Worm (Caenorhabditis elegans) whole organism, late embryonic: ENCODE results near the gene Y39B6A.69.

Experiments used
- C38D4.7 ChIP-seq: fragments of 200-800 bp; sonication (Bioruptor generic); optimal IDR thresholded peaks from 2 replicates; lab custom pipeline; 2018; ENCODE audit warnings: mild to moderate bottlenecking, missing genetic modification characterization, moderate library complexity, missing compliant biosample characterization
- F13H6.1 ChIP-seq: sonication (generic microtip); optimal IDR thresholded peaks from 2 replicates; lab custom pipeline; 2016; ENCODE audit warnings: missing genetic modification characterization, missing compliant biosample characterization
- T23F11.4 ChIP-seq: fragments of 200-800 bp; sonication (Bioruptor generic); optimal IDR thresholded peaks from 2 replicates; lab custom pipeline; 2018; ENCODE audit warnings: mild to moderate bottlenecking, missing genetic modification characterization, missing compliant biosample characterization
- ahr-1 ChIP-seq: sonication (generic microtip); optimal IDR thresholded peaks from 2 replicates; lab custom pipeline; 2016; ENCODE audit warnings: missing genetic modification characterization, missing compliant biosample characterization
- ama-1 ChIP-seq: fragments of 150-350 bp; optimal IDR thresholded peaks from 2 replicates; lab custom pipeline; 2014
- ceh-24 ChIP-seq: sonication (generic microtip); optimal IDR thresholded peaks from 2 replicates; lab custom pipeline; 2016; ENCODE audit warnings: mild to moderate bottlenecking, missing genetic modification characterization, missing compliant biosample characterization
- ceh-31 ChIP-seq: sonication (generic microtip); optimal IDR thresholded peaks from 2 replicates; lab custom pipeline; 2016; ENCODE audit warnings: missing genetic modification characterization, missing compliant biosample characterization
- ceh-45 ChIP-seq: fragments of 200-800 bp; sonication (Bioruptor generic); IDR thresholded peaks from 2 replicates; pipeline ENCODE4 v1.3.6; 2022; ENCODE audit warnings: missing genetic modification reagents, missing genetic modification characterization, missing compliant biosample characterization
- ceh-48 ChIP-seq: sonication (generic microtip); optimal IDR thresholded peaks from 2 replicates; lab custom pipeline; 2016; ENCODE audit warnings: missing genetic modification characterization, inconsistent platforms, missing compliant biosample characterization
- ceh-6 ChIP-seq: fragments of 200-800 bp; sonication (Bioruptor generic); optimal IDR thresholded peaks from 2 replicates; lab custom pipeline; 2018; ENCODE audit warnings: mild to moderate bottlenecking, missing genetic modification characterization, missing compliant biosample characterization
- che-1 ChIP-seq: sonication (generic microtip); optimal IDR thresholded peaks from 2 replicates; lab custom pipeline; 2016; ENCODE audit warnings: mild to moderate bottlenecking, missing genetic modification characterization, missing compliant biosample characterization
- dmd-4 ChIP-seq: sonication (generic microtip); optimal IDR thresholded peaks from 2 replicates; lab custom pipeline; 2016; ENCODE audit warnings: borderline replicate concordance, missing genetic modification characterization, missing compliant biosample characterization
- dve-1 ChIP-seq: sonication (generic microtip); optimal IDR thresholded peaks from 2 replicates; lab custom pipeline; 2017; ENCODE audit warnings: antibody characterized with exemption, mild to moderate bottlenecking, missing genetic modification characterization, missing compliant biosample characterization
- elt-4 ChIP-seq: sonication (generic microtip); optimal IDR thresholded peaks from 2 replicates; lab custom pipeline; 2016; ENCODE audit warnings: missing genetic modification characterization, missing compliant biosample characterization
- ets-4 ChIP-seq: sonication (generic microtip); optimal IDR thresholded peaks from 2 replicates; lab custom pipeline; 2016; ENCODE audit warnings: missing genetic modification characterization, missing compliant biosample characterization
- fkh-6 ChIP-seq: sonication (generic microtip); optimal IDR thresholded peaks from 2 replicates; lab custom pipeline; 2016; ENCODE audit warnings: missing genetic modification characterization, missing compliant biosample characterization
- gmeb-2 ChIP-seq: sonication (generic microtip); optimal IDR thresholded peaks from 2 replicates; lab custom pipeline; 2016; ENCODE audit warnings: missing genetic modification characterization, inconsistent platforms, missing compliant biosample characterization
- hlh-13 ChIP-seq: fragments of 200-800 bp; sonication (Bioruptor generic); optimal IDR thresholded peaks from 2 replicates; lab custom pipeline; 2018; ENCODE audit warnings: mild to moderate bottlenecking, missing genetic modification characterization, missing compliant biosample characterization
- hlh-30 ChIP-seq: sonication (generic microtip); optimal IDR thresholded peaks from 2 replicates; lab custom pipeline; 2017; ENCODE audit warnings: antibody characterized with exemption, missing genetic modification characterization, missing compliant biosample characterization; ENCODE audit not compliant: insufficient read depth
- hlh-6 ChIP-seq: sonication (generic microtip); optimal IDR thresholded peaks from 2 replicates; lab custom pipeline; 2016; ENCODE audit warnings: missing genotype, missing genetic modification characterization, missing compliant biosample characterization
- hlh-8 ChIP-seq: sonication (generic microtip); optimal IDR thresholded peaks from 2 replicates; lab custom pipeline; 2016; ENCODE audit warnings: missing genotype, missing genetic modification characterization, missing compliant biosample characterization
- lim-6 ChIP-seq: sonication (generic microtip); optimal IDR thresholded peaks from 2 replicates; lab custom pipeline; 2016; ENCODE audit warnings: missing genetic modification characterization, missing compliant biosample characterization
- lin-11 ChIP-seq: fragments of 200-800 bp; sonication (Bioruptor generic); optimal IDR thresholded peaks from 2 replicates; lab custom pipeline; 2018; ENCODE audit warnings: mild to moderate bottlenecking, missing genetic modification characterization, missing compliant biosample characterization
- mec-3 ChIP-seq: sonication (generic microtip); optimal IDR thresholded peaks from 2 replicates; lab custom pipeline; 2016; ENCODE audit warnings: borderline replicate concordance, missing genetic modification characterization, missing compliant biosample characterization
- nhr-232 ChIP-seq: sonication (generic microtip); optimal IDR thresholded peaks from 2 replicates; lab custom pipeline; 2016; ENCODE audit warnings: missing genetic modification characterization, missing compliant biosample characterization
- npax-4 ChIP-seq: sonication (generic microtip); optimal IDR thresholded peaks from 2 replicates; lab custom pipeline; 2016; ENCODE audit warnings: missing genetic modification characterization, missing compliant biosample characterization
- pag-3 ChIP-seq: sonication (generic microtip); optimal IDR thresholded peaks from 2 replicates; lab custom pipeline; 2016; ENCODE audit warnings: missing compliant biosample characterization, missing genetic modification characterization, borderline replicate concordance
- pat-9 ChIP-seq: fragments of 200-800 bp; sonication (Bioruptor generic); optimal IDR thresholded peaks from 2 replicates; lab custom pipeline; 2018; ENCODE audit warnings: mild to moderate bottlenecking, missing genetic modification characterization, moderate library complexity, missing compliant biosample characterization
- pha-4 ChIP-seq: fragments of 150-350 bp; optimal IDR thresholded peaks from 2 replicates; lab custom pipeline; 2018; ENCODE audit warnings: missing biosample characterization, missing genetic modification reagents, missing genetic modification characterization
- pqm-1 ChIP-seq: sonication (generic microtip); optimal IDR thresholded peaks from 2 replicates; lab custom pipeline; 2016; ENCODE audit warnings: missing genetic modification characterization, missing compliant biosample characterization
- pros-1 ChIP-seq: fragments of 150-350 bp; optimal IDR thresholded peaks from 2 replicates; lab custom pipeline; 2014; ENCODE audit warnings: missing biosample characterization, missing genetic modification reagents, missing genetic modification characterization
- ref-2 ChIP-seq: sonication (generic microtip); optimal IDR thresholded peaks from 2 replicates; lab custom pipeline; 2016; ENCODE audit warnings: missing genetic modification characterization, missing compliant biosample characterization
- rnt-1 ChIP-seq: sonication (generic microtip); optimal IDR thresholded peaks from 2 replicates; lab custom pipeline; 2016; ENCODE audit warnings: missing genetic modification characterization, missing compliant biosample characterization
- sox-2 ChIP-seq: fragments of 200-800 bp; sonication (Bioruptor generic); IDR thresholded peaks from 2 replicates; pipeline ENCODE4 v1.3.6; 2022; ENCODE audit warnings: missing genetic modification reagents, missing genetic modification characterization, missing compliant biosample characterization
- sox-4 ChIP-seq: sonication (generic microtip); optimal IDR thresholded peaks from 2 replicates; lab custom pipeline; 2017; ENCODE audit warnings: mild to moderate bottlenecking, missing genetic modification characterization, inconsistent platforms, missing compliant biosample characterization
- syd-9 ChIP-seq: sonication (generic microtip); optimal IDR thresholded peaks from 2 replicates; lab custom pipeline; 2016; ENCODE audit warnings: mild to moderate bottlenecking, missing genetic modification characterization, moderate library complexity, missing compliant biosample characterization
- tbx-2 ChIP-seq: sonication (generic microtip); optimal IDR thresholded peaks from 2 replicates; lab custom pipeline; 2016; ENCODE audit warnings: missing genetic modification characterization, missing compliant biosample characterization
- ttx-3 ChIP-seq: sonication (generic microtip); optimal IDR thresholded peaks from 2 replicates; lab custom pipeline; 2016; ENCODE audit warnings: missing genetic modification reagents, missing genetic modification characterization, missing compliant biosample characterization
- unc-3 ChIP-seq, 2 experiments: fragments of 200-800 bp in 1 of 2; sonication (Bioruptor generic) in 1 of 2; sonication (generic microtip) in 1 of 2; conservative IDR thresholded peaks in 1 of 2; optimal IDR thresholded peaks in 1 of 2; 2 replicates each; pipeline versions ENCODE4 v1.3.6 to Lab custom; 2016 to 2022; ENCODE audit warnings: missing compliant biosample characterization in 2 of 2, missing genetic modification characterization in 2 of 2, missing genetic modification reagents in 1 of 2
- unc-42 ChIP-seq: sonication (generic microtip); optimal IDR thresholded peaks from 2 replicates; lab custom pipeline; 2016; ENCODE audit warnings: missing genotype, missing genetic modification characterization, missing compliant biosample characterization
- unc-55 ChIP-seq: sonication (generic microtip); optimal IDR thresholded peaks from 2 replicates; lab custom pipeline; 2017; ENCODE audit warnings: missing biosample characterization, missing genetic modification reagents, missing genetic modification characterization
- unc-86 ChIP-seq: sonication (generic microtip); optimal IDR thresholded peaks from 2 replicates; lab custom pipeline; 2016; ENCODE audit warnings: missing genetic modification characterization, missing compliant biosample characterization
- zip-5 ChIP-seq: sonication (generic microtip); optimal IDR thresholded peaks from 2 replicates; lab custom pipeline; 2016; ENCODE audit warnings: missing genetic modification characterization, missing compliant biosample characterization

Y39B6A.69 gene

ce11 chrV:19131848-19132401 is 20.3 kb downstream of the Y39B6A.69 start:
- TF ChIP-seq ceh-48 (tag; lab: Kevin White, UChicago), result peak; percentile 24
- no peak for TF ChIP-seq pha-4

ce11 chrV:19129497-19130212 is 22.6 kb downstream of the Y39B6A.69 start:
- TF ChIP-seq ceh-45 (GFP tag; lab: Robert Waterston, UW), result 0 out of 2 replicates have a peak, but pooled peaks have one; percentile 15
- TF ChIP-seq gmeb-2 (tag; lab: Kevin White, UChicago), result no peak
- TF ChIP-seq, all 69 proteins: peak for 1

ce11 chrV:19127225-19127624 is 25.0 kb downstream of the Y39B6A.69 start, which contains the start of gene dyf-17:
TSS of gene dyf-17 (plus strand) at chrV:19127525.
- no peak for TF ChIP-seq nhr-232 (tag; lab: Kevin White, UChicago)

ce11 chrV:19125812-19126211 is 26.4 kb downstream of the Y39B6A.69 start:
- no peak for TF ChIP-seq pros-1
- TF ChIP-seq dmd-4, result no peak
- TF ChIP-seq tbx-2 (tag; lab: Kevin White, UChicago), result peak; percentile 48
- TF ChIP-seq F13H6.1 (tag; lab: Kevin White, UChicago), result no peak
- peak; percentile 75 for TF ChIP-seq C38D4.7 (GFP tag; lab: Kevin White, UChicago)
- TF ChIP-seq ama-1, result no peak
- TF ChIP-seq hlh-30 (tag; lab: Kevin White, UChicago), result peak; percentile 81
- peak; percentile 65 for TF ChIP-seq hlh-13
- TF ChIP-seq ref-2, result peak; percentile 62
- TF ChIP-seq unc-55 (GFP tag; lab: Kevin White, UChicago), result no peak
- TF ChIP-seq ceh-48 (tag; lab: Kevin White, UChicago), result peak; percentile 69
- TF ChIP-seq fkh-6 (tag; lab: Kevin White, UChicago), result peak; percentile 50
- peak; percentile 13 for TF ChIP-seq pqm-1 (tag; lab: Kevin White, UChicago)
- TF ChIP-seq T23F11.4 (GFP tag; lab: Kevin White, UChicago), result peak; percentile 58
- peak; percentile 43 for TF ChIP-seq ceh-31 (tag; lab: Kevin White, UChicago)
- TF ChIP-seq unc-3 (GFP tag; conservative IDR thresholded peaks at IDR 0.05; lab: Robert Waterston, UW), result peak; percentile 76; the same call in 1 of the 2 replicates
- TF ChIP-seq unc-3 (tag; optimal IDR thresholded peaks at IDR 0.05; lab: Kevin White, UChicago), result peak; percentile 42
- TF ChIP-seq rnt-1 (tag; lab: Kevin White, UChicago), result peak; percentile 34
- peak; percentile 54 for TF ChIP-seq sox-2 (GFP tag; lab: Robert Waterston, UW)
- TF ChIP-seq hlh-8 (tag; lab: Kevin White, UChicago), result peak; percentile 6
- TF ChIP-seq zip-5, result peak; percentile 21
- peak; percentile 71 for TF ChIP-seq pat-9 (tag; lab: Kevin White, UChicago)
- TF ChIP-seq npax-4 (tag; lab: Kevin White, UChicago), result peak; percentile 58
- TF ChIP-seq che-1 (tag; lab: Kevin White, UChicago), result peak; percentile 80
- TF ChIP-seq ttx-3, result peak; percentile 69
- TF ChIP-seq mec-3 (tag; lab: Kevin White, UChicago), result no peak
- no peak for TF ChIP-seq elt-4 (tag; lab: Kevin White, UChicago)
- TF ChIP-seq syd-9 (tag; lab: Kevin White, UChicago), result peak; percentile 55
- peak; percentile 38 for TF ChIP-seq unc-86 (tag; lab: Kevin White, UChicago)
- peak; percentile 38 for TF ChIP-seq dve-1 (tag; lab: Kevin White, UChicago)
- peak; percentile 72 for TF ChIP-seq lin-11 (tag; lab: Kevin White, UChicago)
- TF ChIP-seq ceh-6 (GFP tag; lab: Kevin White, UChicago), result peak; percentile 74
- no peak for TF ChIP-seq ets-4 (tag; lab: Kevin White, UChicago)
- peak; percentile 51 for TF ChIP-seq nhr-232 (tag; lab: Kevin White, UChicago)
- no peak for TF ChIP-seq pha-4
- no peak for TF ChIP-seq lim-6 (tag; lab: Kevin White, UChicago)
- peak; percentile 28 for TF ChIP-seq ahr-1 (tag; lab: Kevin White, UChicago)
- peak; percentile 65 for TF ChIP-seq sox-4 (tag; lab: Kevin White, UChicago)
- TF ChIP-seq hlh-6, result peak; percentile 66
- peak; percentile 13 for TF ChIP-seq ceh-24 (tag; lab: Kevin White, UChicago)
- peak; percentile 13 for TF ChIP-seq unc-42 (tag; lab: Kevin White, UChicago)
- peak; percentile 18 for TF ChIP-seq pag-3
